Fruit fly (Drosophila melanogaster) whole organism, embryonic: ENCODE measurements around the gene Snx3.

ENCODE experiments used
- B-H2 ChIP-seq: fragments of 200-800 bp; sonication (Bioruptor generic); optimal IDR thresholded peaks from 2 replicates; lab custom pipeline; 2018; ENCODE audit warnings: missing biosample characterization, mild to moderate bottlenecking, missing genetic modification characterization
- CG10147 ChIP-seq: fragments of 200-800 bp; sonication (Bioruptor generic); optimal IDR thresholded peaks from 2 replicates; lab custom pipeline; 2019; ENCODE audit warnings: missing biosample characterization, mild to moderate bottlenecking, missing genetic modification characterization, moderate library complexity
- CG11093 ChIP-seq: fragments of 200-800 bp; sonication (Bioruptor generic); IDR thresholded peaks from 3 replicates; pipeline ENCODE4 v1.3.6; 2022; ENCODE audit warnings: missing biosample characterization, missing genetic modification characterization
- CG12769 ChIP-seq: fragments of 200-800 bp; sonication (Bioruptor generic); optimal IDR thresholded peaks from 2 replicates; lab custom pipeline; 2019; ENCODE audit warnings: missing biosample characterization, mild to moderate bottlenecking, missing genetic modification characterization, moderate library complexity
- CG13775 ChIP-seq: fragments of 200-800 bp; sonication (Bioruptor generic); optimal IDR thresholded peaks from 3 replicates; lab custom pipeline; 2017; ENCODE audit warnings: missing biosample characterization, mild to moderate bottlenecking, missing genetic modification characterization
- CG14667 ChIP-seq: fragments of 200-800 bp; sonication (Bioruptor generic); IDR thresholded peaks from 2 replicates; pipeline ENCODE4 v1.3.6; 2022; ENCODE audit warnings: missing biosample characterization, missing genetic modification characterization
- CG16863 ChIP-seq: fragments of 200-800 bp; sonication (Bioruptor generic); optimal IDR thresholded peaks from 3 replicates; lab custom pipeline; 2016; ENCODE audit warnings: missing biosample characterization, missing genetic modification characterization
- CG17328 ChIP-seq: fragments of 200-800 bp; sonication (Bioruptor generic); IDR thresholded peaks from 2 replicates; pipeline ENCODE4 v1.3.6; 2022; ENCODE audit warnings: missing biosample characterization, missing genetic modification characterization
- CG18619 ChIP-seq: fragments of 200-800 bp; sonication (Bioruptor generic); optimal IDR thresholded peaks from 3 replicates; lab custom pipeline; 2017; ENCODE audit warnings: missing biosample characterization, mild to moderate bottlenecking, missing genetic modification characterization
- CG30403 ChIP-seq: fragments of 200-800 bp; sonication (Bioruptor generic); optimal IDR thresholded peaks from 3 replicates; lab custom pipeline; 2016; ENCODE audit warnings: missing biosample characterization, missing genetic modification characterization
- CG34376 ChIP-seq: fragments of 200-800 bp; sonication (Bioruptor generic); optimal IDR thresholded peaks from 2 replicates; lab custom pipeline; 2018; ENCODE audit warnings: missing biosample characterization, mild to moderate bottlenecking, missing genetic modification characterization
- CG4707 ChIP-seq: fragments of 200-800 bp; sonication (Bioruptor generic); optimal IDR thresholded peaks from 2 replicates; lab custom pipeline; 2018; ENCODE audit warnings: missing biosample characterization, mild to moderate bottlenecking, missing genetic modification characterization, moderate library complexity
- CG6175 ChIP-seq: fragments of 200-800 bp; sonication (Bioruptor generic); IDR thresholded peaks from 3 replicates; pipeline ENCODE4 v1.3.6; 2022; ENCODE audit warnings: missing biosample characterization, missing genetic modification characterization
- CG6813 ChIP-seq: fragments of 200-800 bp; sonication (Bioruptor generic); optimal IDR thresholded peaks from 2 replicates; lab custom pipeline; 2017; ENCODE audit warnings: missing biosample characterization, missing genetic modification characterization, mild to moderate bottlenecking, moderate library complexity, missing genetic modification reagents
- CG7928 ChIP-seq: fragments of 200-800 bp; sonication (Bioruptor generic); optimal IDR thresholded peaks from 2 replicates; lab custom pipeline; 2017; ENCODE audit warnings: missing biosample characterization, mild to moderate bottlenecking, missing genetic modification characterization
- CG8290 ChIP-seq, 3 experiments: fragments of 200-800 bp; sonication (Bioruptor generic); optimal IDR thresholded peaks; 2 replicates each; lab custom pipeline; 2016 to 2019; ENCODE audit warnings: missing biosample characterization in 3 of 3, missing genetic modification characterization in 3 of 3, mild to moderate bottlenecking in 2 of 3, moderate library complexity in 1 of 3
- CG8359 ChIP-seq: fragments of 200-800 bp; sonication (Bioruptor generic); optimal IDR thresholded peaks from 2 replicates; lab custom pipeline; 2017; ENCODE audit warnings: missing biosample characterization, mild to moderate bottlenecking, missing genetic modification characterization, borderline replicate concordance
- CG8944 ChIP-seq: fragments of 200-800 bp; sonication (Bioruptor generic); optimal IDR thresholded peaks from 3 replicates; lab custom pipeline; 2016; ENCODE audit warnings: missing biosample characterization, missing genetic modification characterization
- Ets97D ChIP-seq: fragments of 200-800 bp; sonication (Bioruptor generic); optimal IDR thresholded peaks from 3 replicates; lab custom pipeline; 2016; ENCODE audit warnings: missing biosample characterization, missing genetic modification characterization
- HLH3B ChIP-seq: fragments of 200-800 bp; sonication (Bioruptor generic); IDR thresholded peaks from 2 replicates; pipeline ENCODE4 v1.3.6; 2022; ENCODE audit warnings: missing biosample characterization, missing genetic modification characterization
- Hmr ChIP-seq: fragments of 200-800 bp; sonication (Bioruptor generic); optimal IDR thresholded peaks from 3 replicates; lab custom pipeline; 2017; ENCODE audit warnings: mild to moderate bottlenecking, missing biosample characterization, missing genetic modification reagents, missing genetic modification characterization
- MESR4 ChIP-seq: fragments of 200-800 bp; sonication (Bioruptor generic); optimal IDR thresholded peaks from 2 replicates; lab custom pipeline; 2018; ENCODE audit warnings: missing biosample characterization, mild to moderate bottlenecking, missing genetic modification characterization, moderate library complexity
- Med ChIP-seq: fragments of 200-800 bp; sonication (Bioruptor generic); peaks from one replicate; lab custom pipeline; 2016; ENCODE audit warnings: missing biosample characterization, missing genetic modification characterization, mild to moderate bottlenecking, inconsistent platforms, moderate library complexity
- NFAT ChIP-seq: fragments of 200-800 bp; sonication (Bioruptor generic); IDR thresholded peaks from 2 replicates; pipeline ENCODE4 v1.3.6; 2022; ENCODE audit warnings: missing biosample characterization, missing genetic modification characterization
- Nf-YA ChIP-seq: fragments of 200-800 bp; sonication (Bioruptor generic); IDR thresholded peaks from 2 replicates; pipeline ENCODE4 v1.3.6; 2022; ENCODE audit warnings: missing biosample characterization, missing genetic modification characterization
- PHDP ChIP-seq: fragments of 200-800 bp; sonication (Bioruptor generic); optimal IDR thresholded peaks from 3 replicates; lab custom pipeline; 2018; ENCODE audit warnings: missing biosample characterization, mild to moderate bottlenecking, missing genetic modification characterization, moderate library complexity
- Spps ChIP-seq: fragments of 200-800 bp; sonication (Bioruptor generic); optimal IDR thresholded peaks from 2 replicates; lab custom pipeline; 2018; ENCODE audit warnings: missing biosample characterization, mild to moderate bottlenecking, missing genetic modification characterization
- ase ChIP-seq: fragments of 200-800 bp; sonication (Bioruptor generic); IDR thresholded peaks from 3 replicates; pipeline ENCODE4 v1.3.6; 2022; ENCODE audit warnings: missing biosample characterization, missing genetic modification characterization
- ato ChIP-seq: fragments of 200-800 bp; sonication (Bioruptor generic); IDR thresholded peaks from 2 replicates; pipeline ENCODE4 v1.3.6; 2022; ENCODE audit warnings: missing biosample characterization, missing genetic modification characterization; ENCODE audit not compliant: partially characterized antibody
- cad ChIP-seq: fragments of >200 bp; optimal IDR thresholded peaks from 2 replicates; lab custom pipeline; 2017; ENCODE audit warnings: missing biosample characterization, missing genetic modification characterization
- chn ChIP-seq: fragments of 200-800 bp; sonication (Bioruptor generic); optimal IDR thresholded peaks from 2 replicates; lab custom pipeline; 2016; ENCODE audit warnings: missing biosample characterization, missing genetic modification characterization
- fd64A ChIP-seq: fragments of 200-800 bp; sonication (Bioruptor generic); optimal IDR thresholded peaks from 3 replicates; lab custom pipeline; 2018; ENCODE audit warnings: missing biosample characterization, mild to moderate bottlenecking, missing genetic modification characterization
- gro ChIP-seq: fragments of 200-800 bp; sonication (Bioruptor generic); optimal IDR thresholded peaks from 2 replicates; lab custom pipeline; 2016; ENCODE audit warnings: missing biosample characterization, missing genetic modification characterization
- gsb-n ChIP-seq: fragments of 200-800 bp; sonication (Bioruptor generic); optimal IDR thresholded peaks from 3 replicates; lab custom pipeline; 2018; ENCODE audit warnings: missing biosample characterization, mild to moderate bottlenecking, missing genetic modification characterization
- hkb ChIP-seq, 2 experiments: fragments of 200-800 bp in 1 of 2; fragments of >200 bp in 1 of 2; sonication (Bioruptor generic) in 1 of 2; IDR thresholded peaks in 1 of 2; optimal IDR thresholded peaks in 1 of 2; 2 replicates each; pipeline versions ENCODE4 v1.3.6 to Lab custom; 2017 to 2022; ENCODE audit warnings: missing biosample characterization in 1 of 2, missing genetic modification characterization in 1 of 2
- kah ChIP-seq: fragments of 200-800 bp; sonication (Bioruptor generic); optimal IDR thresholded peaks from 2 replicates; lab custom pipeline; 2018; ENCODE audit warnings: missing biosample characterization, mild to moderate bottlenecking, missing genetic modification characterization
- luna ChIP-seq: fragments of 200-800 bp; sonication (Bioruptor generic); optimal IDR thresholded peaks from 2 replicates; lab custom pipeline; 2016; ENCODE audit warnings: missing biosample characterization, missing genetic modification characterization
- pfk ChIP-seq: fragments of 200-800 bp; sonication (Bioruptor generic); optimal IDR thresholded peaks from 2 replicates; lab custom pipeline; 2018; ENCODE audit warnings: missing biosample characterization, mild to moderate bottlenecking, missing genetic modification characterization, moderate library complexity
- phol ChIP-seq: fragments of 200-800 bp; sonication (Bioruptor generic); optimal IDR thresholded peaks from 3 replicates; lab custom pipeline; 2018; ENCODE audit warnings: missing biosample characterization, mild to moderate bottlenecking, missing genetic modification characterization, moderate library complexity
- pum ChIP-seq: fragments of 200-800 bp; sonication (Bioruptor generic); optimal IDR thresholded peaks from 2 replicates; lab custom pipeline; 2016; ENCODE audit warnings: missing biosample characterization, missing genetic modification characterization
- rib ChIP-seq: fragments of 200-800 bp; sonication (Bioruptor generic); IDR thresholded peaks from 2 replicates; pipeline ENCODE4 v1.3.6; 2022; ENCODE audit warnings: missing biosample characterization, missing genetic modification characterization
- slou ChIP-seq: fragments of 200-800 bp; sonication (Bioruptor generic); optimal IDR thresholded peaks from 3 replicates; lab custom pipeline; 2016; ENCODE audit warnings: missing biosample characterization, missing genetic modification characterization
- ssp ChIP-seq: fragments of 200-800 bp; sonication (Bioruptor generic); IDR thresholded peaks from 2 replicates; pipeline ENCODE4 v1.3.6; 2022; ENCODE audit warnings: missing biosample characterization, missing genetic modification characterization
- tgo ChIP-seq: fragments of 200-800 bp; sonication (Bioruptor generic); IDR thresholded peaks from 3 replicates; pipeline ENCODE4 v1.3.6; 2022; ENCODE audit warnings: missing biosample characterization, missing genetic modification characterization
- tin ChIP-seq: fragments of 200-800 bp; sonication (Bioruptor generic); optimal IDR thresholded peaks from 3 replicates; lab custom pipeline; 2016; ENCODE audit warnings: missing biosample characterization, missing genetic modification characterization
- unpg ChIP-seq: fragments of 200-800 bp; sonication (Bioruptor generic); optimal IDR thresholded peaks from 3 replicates; lab custom pipeline; 2018; ENCODE audit warnings: missing biosample characterization, mild to moderate bottlenecking, missing genetic modification characterization, moderate library complexity
- usp ChIP-seq: fragments of >200 bp; optimal IDR thresholded peaks from 2 replicates; lab custom pipeline; 2017; ENCODE audit warnings: missing biosample characterization, missing genetic modification characterization
- vfl ChIP-seq: fragments of 200-800 bp; sonication (Bioruptor generic); optimal IDR thresholded peaks from 2 replicates; lab custom pipeline; 2016; ENCODE audit warnings: missing biosample characterization, missing genetic modification characterization
- wek ChIP-seq: fragments of 200-800 bp; sonication (Bioruptor generic); optimal IDR thresholded peaks from 3 replicates; lab custom pipeline; 2018; ENCODE audit warnings: missing biosample characterization, mild to moderate bottlenecking, missing genetic modification characterization, moderate library complexity
- wor ChIP-seq: fragments of 200-800 bp; sonication (Bioruptor generic); IDR thresholded peaks from 2 replicates; pipeline ENCODE4 v1.3.6; 2022; ENCODE audit warnings: missing biosample characterization, missing genetic modification characterization
- zfh1 ChIP-seq: fragments of 200-800 bp; sonication (Bioruptor generic); IDR thresholded peaks from 3 replicates; pipeline ENCODE4 v1.3.6; 2022; ENCODE audit warnings: missing biosample characterization, missing genetic modification characterization

Snx3 gene

dm6 chr3R:12627691-12628148 lies at the start of gene Snx3, which contains the start of gene Vha55 (continued):
- no peak for TF ChIP-seq CG8359 (GFP tag; lab: Kevin White, UChicago)
- peak; percentile 82 for TF ChIP-seq pum (GFP tag; lab: Kevin White, UChicago)
- peak; percentile 46 for TF ChIP-seq CG34376 (GFP tag; lab: Kevin White, UChicago)
- TF ChIP-seq CG6813 (GFP tag; lab: Kevin White, UChicago): no peak
- peak; percentile 100 for TF ChIP-seq CG8290 (GFP tag; optimal IDR thresholded peaks at IDR 0.05; lab: Kevin White, UChicago)
- TF ChIP-seq CG8290 (tag; optimal IDR thresholded peaks at IDR 0.05; lab: Kevin White, UChicago): peak; percentile 83 to 99
- TF ChIP-seq Med (GFP tag; lab: Kevin White, UChicago): peak; percentile 98
- peak; percentile 42 for TF ChIP-seq CG16863 (GFP tag; lab: Kevin White, UChicago)
- peak; percentile 72 for TF ChIP-seq chn (GFP tag; lab: Kevin White, UChicago)
- no peak for TF ChIP-seq wor
- peak; percentile 88 for TF ChIP-seq vfl (GFP tag; lab: Kevin White, UChicago)
- no peak for TF ChIP-seq ato
- TF ChIP-seq CG30403 (GFP tag; lab: Kevin White, UChicago): peak; percentile 80
- no peak for TF ChIP-seq CG4707 (GFP tag; lab: Kevin White, UChicago)
- no peak for TF ChIP-seq cad (GFP tag; lab: Kevin White, UChicago)
- TF ChIP-seq Nf-YA: no peak
- peak; percentile 88 for TF ChIP-seq B-H2 (GFP tag; lab: Kevin White, UChicago)
- TF ChIP-seq CG11093 (GFP tag; lab: Robert Waterston, UW): no peak
- no peak for TF ChIP-seq pfk (GFP tag; lab: Kevin White, UChicago)
- no peak for TF ChIP-seq HLH3B (GFP tag; lab: Robert Waterston, UW)
- peak; percentile 91 for TF ChIP-seq MESR4
- no peak for TF ChIP-seq usp (GFP tag; lab: Kevin White, UChicago)
- TF ChIP-seq CG12769: no peak
- peak; percentile 97 for TF ChIP-seq Ets97D (GFP tag; lab: Kevin White, UChicago)
- no peak for TF ChIP-seq kah (GFP tag; lab: Kevin White, UChicago)
- peak; percentile 84 for TF ChIP-seq CG8944
- peak; percentile 94 for TF ChIP-seq Hmr
- TF ChIP-seq wek: no peak
- TF ChIP-seq luna: peak; percentile 72
- peak; percentile 26 for TF ChIP-seq Spps (tag; lab: Kevin White, UChicago)
- peak; percentile 46 for TF ChIP-seq unpg (GFP tag; lab: Kevin White, UChicago)
- no peak for TF ChIP-seq CG17328 (GFP tag; lab: Robert Waterston, UW)
- peak; percentile 69 for TF ChIP-seq hkb (optimal IDR thresholded peaks at IDR 0.05; lab: Kevin White, UChicago)
- TF ChIP-seq hkb (GFP tag; IDR thresholded peaks at IDR 0.05; lab: Robert Waterston, UW): no peak
- TF ChIP-seq slou (GFP tag; lab: Kevin White, UChicago): peak; percentile 64
- peak; percentile 45 for TF ChIP-seq CG18619
- TF ChIP-seq CG10147: no peak
- no peak for TF ChIP-seq rib (GFP tag; lab: Robert Waterston, UW)
- TF ChIP-seq CG6175 (GFP tag; lab: Robert Waterston, UW): no peak
- TF ChIP-seq zfh1 (GFP tag; lab: Robert Waterston, UW): no peak
- TF ChIP-seq gro (GFP tag; lab: Kevin White, UChicago): peak; percentile 93
- TF ChIP-seq CG13775: peak; percentile 35
- no peak for TF ChIP-seq CG14667
- TF ChIP-seq CG7928 (GFP tag; lab: Kevin White, UChicago): peak; percentile 60
- no peak for TF ChIP-seq ase (GFP tag; lab: Robert Waterston, UW)
- no peak for TF ChIP-seq fd64A (GFP tag; lab: Kevin White, UChicago)
- TF ChIP-seq ssp (GFP tag; lab: Robert Waterston, UW): no peak
- TF ChIP-seq tin (GFP tag; lab: Kevin White, UChicago): peak; percentile 80
- TF ChIP-seq tgo: no peak
- no peak for TF ChIP-seq NFAT (GFP tag; lab: Robert Waterston, UW)
- peak; percentile 65 for TF ChIP-seq phol (tag; lab: Kevin White, UChicago)
- TF ChIP-seq PHDP (tag; lab: Kevin White, UChicago): peak; percentile 18
- peak; percentile 55 for TF ChIP-seq gsb-n (tag; lab: Kevin White, UChicago)
